Fruit fly (Drosophila melanogaster): ENCODE measurements around the gene Mical.

Gene Mical

dm6 chr3R:10075323-10075788, 32.7 kb upstream of the Mical start, which contains the start of gene Alp13:
Gene Alp13 (minus strand): TSS chr3R:10075373.
- TF ChIP-seq rgr (GFP tag; optimal IDR thresholded peaks at IDR 0.05): no peak
- TF ChIP-seq Hr83 (GFP tag; optimal IDR thresholded peaks at IDR 0.05; ENCODE audit: poor library complexity, severe bottlenecking): no peak
- no peak for TF ChIP-seq dl (GFP tag; optimal IDR thresholded peaks at IDR 0.05; ENCODE audit: insufficient read depth in 1 of 2, partially characterized antibody in 2 of 2)
- TF ChIP-seq sv (GFP tag; optimal IDR thresholded peaks at IDR 0.05): no peak

dm6 chr3R:10070817-10071216, 28.1 kb upstream of the Mical start, which contains the start of gene nerfin-2:
Gene nerfin-2 (plus strand): TSS chr3R:10071117.
- TF ChIP-seq Dfd (GFP tag; optimal IDR thresholded peaks at IDR 0.05) (peak; percentile 25), psq (GFP tag; optimal IDR thresholded peaks at IDR 0.05) (no peak), CG9705 (GFP tag; optimal IDR thresholded peaks at IDR 0.05) (no peak), Vsx2 (GFP tag; optimal IDR thresholded peaks at IDR 0.05; ENCODE audit: partially characterized antibody) (no peak), N (GFP tag; optimal IDR thresholded peaks at IDR 0.05) (no peak), dmrt93B (GFP tag; optimal IDR thresholded peaks at IDR 0.05) (no peak), Hnf4 (GFP tag; optimal IDR thresholded peaks at IDR 0.05) (no peak), tai (GFP tag; optimal IDR thresholded peaks at IDR 0.05) (no peak), dsf (GFP tag; optimal IDR thresholded peaks at IDR 0.05; ENCODE audit: borderline replicate concordance) (no peak)

- TF ChIP-seq br (GFP tag; optimal IDR thresholded peaks at IDR 0.05) (no peak), foxo (GFP tag; optimal IDR thresholded peaks at IDR 0.05) (no peak), Jra (GFP tag; optimal IDR thresholded peaks at IDR 0.05) (no peak), ey (GFP tag; optimal IDR thresholded peaks at IDR 0.05) (no peak), sage (GFP tag; optimal IDR thresholded peaks at IDR 0.05) (no peak), dl (GFP tag; optimal IDR thresholded peaks at IDR 0.05; ENCODE audit: insufficient read depth in 1 of 2, partially characterized antibody in 2 of 2) (peak in 1 of 2 experiments; percentile 13), Dif (GFP tag; optimal IDR thresholded peaks at IDR 0.05; ENCODE audit: partially characterized antibody) (no peak), Vsx2 (GFP tag; optimal IDR thresholded peaks at IDR 0.05; ENCODE audit: partially characterized antibody) (no peak)
Observed at dm6 chr3R:10070195-10070594, 27.5 kb upstream of the Mical start.

- TF ChIP-seq Vsx2 (GFP tag; optimal IDR thresholded peaks at IDR 0.05; ENCODE audit: partially characterized antibody) (peak; percentile 92), dl (GFP tag; optimal IDR thresholded peaks at IDR 0.05; ENCODE audit: insufficient read depth in 1 of 2, partially characterized antibody in 2 of 2) (no peak)
Observed at dm6 chr3R:10068780-10069179, 26.1 kb upstream of the Mical start.

- no peak for TF ChIP-seq psq (GFP tag; optimal IDR thresholded peaks at IDR 0.05)
- TF ChIP-seq GATAd (GFP tag; optimal IDR thresholded peaks at IDR 0.05): no peak
- no peak for TF ChIP-seq usp (GFP tag; optimal IDR thresholded peaks at IDR 0.05)
- no peak for TF ChIP-seq N (GFP tag; optimal IDR thresholded peaks at IDR 0.05)
- TF ChIP-seq woc (GFP tag; optimal IDR thresholded peaks at IDR 0.05): no peak
- TF ChIP-seq dl (GFP tag; optimal IDR thresholded peaks at IDR 0.05; ENCODE audit: insufficient read depth in 1 of 2, partially characterized antibody in 2 of 2): no peak
Observed at dm6 chr3R:10067605-10068004, 24.9 kb upstream of the Mical start, which contains the start of gene CG33784. Gene CG33784 (plus strand): TSS chr3R:10067905.

- no peak for TF ChIP-seq Vsx2 (GFP tag; optimal IDR thresholded peaks at IDR 0.05; ENCODE audit: partially characterized antibody)
- TF ChIP-seq Rel (GFP tag; optimal IDR thresholded peaks at IDR 0.05): no peak
- TF ChIP-seq Rel (tag; optimal IDR thresholded peaks at IDR 0.05): no peak
- no peak for TF ChIP-seq Jra (GFP tag; optimal IDR thresholded peaks at IDR 0.05)
- no peak for TF ChIP-seq Hr78 (GFP tag; optimal IDR thresholded peaks at IDR 0.05)
- no peak for TF ChIP-seq Mio (GFP tag; optimal IDR thresholded peaks at IDR 0.05)
- no peak for TF ChIP-seq HLH106 (tag; optimal IDR thresholded peaks at IDR 0.05)
- TF ChIP-seq tai (GFP tag; optimal IDR thresholded peaks at IDR 0.05): no peak
- TF ChIP-seq Hr83 (GFP tag; optimal IDR thresholded peaks at IDR 0.05; ENCODE audit: poor library complexity, severe bottlenecking): no peak
- no peak for TF ChIP-seq foxo (GFP tag; optimal IDR thresholded peaks at IDR 0.05)
- TF ChIP-seq woc (GFP tag; optimal IDR thresholded peaks at IDR 0.05): no peak
- TF ChIP-seq br (GFP tag; optimal IDR thresholded peaks at IDR 0.05): no peak
- TF ChIP-seq Dif (GFP tag; optimal IDR thresholded peaks at IDR 0.05; ENCODE audit: partially characterized antibody): no peak
- TF ChIP-seq GATAd (GFP tag; optimal IDR thresholded peaks at IDR 0.05): no peak
- no peak for TF ChIP-seq brk (GFP tag; optimal IDR thresholded peaks at IDR 0.05)
- TF ChIP-seq Dfd (GFP tag; optimal IDR thresholded peaks at IDR 0.05): no peak
- TF ChIP-seq CrebA (GFP tag; optimal IDR thresholded peaks at IDR 0.05; ENCODE audit: borderline replicate concordance): no peak
Observed at dm6 chr3R:10066470-10066869, 23.8 kb upstream of the Mical start, which contains the start of gene CG33783. Gene CG33783 (plus strand): TSS chr3R:10066770.

Measured in whole organism, wandering third instar larva.